Worm (Caenorhabditis elegans) whole organism, L4/young adult: Measurements from ENCODE around the gene E02C12.8.

ENCODE experiments used
- W03F9.2 ChIP-seq: fragments of 150-350 bp; optimal IDR thresholded peaks from 2 replicates; lab custom pipeline; 2014; ENCODE audit warnings: missing biosample characterization, missing genetic modification characterization
- dao-5 ChIP-seq: sonication (generic microtip); optimal IDR thresholded peaks from 2 replicates; lab custom pipeline; 2016; ENCODE audit warnings: missing genotype, missing genetic modification characterization, moderate library complexity, missing compliant biosample characterization

- TF ChIP-seq dao-5, result no peak
- TF ChIP-seq W03F9.2 (tag; lab: Kevin White, UChicago), result no peak
Observed at ce11 chrV:9356345-9356744, 17.1 kb downstream of the E02C12.8 start, which contains the start of gene ttr-49.
